Fruit fly (Drosophila melanogaster) whole organism, embryonic: ENCODE measurements around the gene Hexim.

Source experiments
- ATbp ChIP-seq: fragments of 200-800 bp; sonication (Bioruptor generic); optimal IDR thresholded peaks from 2 replicates; lab custom pipeline; 2017; ENCODE audit warnings: missing biosample characterization, mild to moderate bottlenecking, missing genetic modification characterization, missing genetic modification reagents
- Atf3 ChIP-seq: fragments of 200-800 bp; sonication (Bioruptor generic); optimal IDR thresholded peaks from 3 replicates; lab custom pipeline; 2016; ENCODE audit warnings: missing biosample characterization, missing genetic modification characterization
- Bteb2 ChIP-seq: fragments of 200-800 bp; sonication (Bioruptor generic); optimal IDR thresholded peaks from 2 replicates; lab custom pipeline; 2016; ENCODE audit warnings: missing biosample characterization, missing genetic modification characterization
- CG11398 ChIP-seq: fragments of 200-800 bp; sonication (Bioruptor generic); optimal IDR thresholded peaks from 2 replicates; lab custom pipeline; 2016; ENCODE audit warnings: missing biosample characterization, missing genetic modification characterization
- CG12071 ChIP-seq: fragments of 200-800 bp; sonication (Bioruptor generic); optimal IDR thresholded peaks from 3 replicates; lab custom pipeline; 2018; ENCODE audit warnings: missing biosample characterization, mild to moderate bottlenecking, missing genetic modification characterization
- CG12219 ChIP-seq: fragments of 200-800 bp; sonication (Bioruptor generic); optimal IDR thresholded peaks from 3 replicates; lab custom pipeline; 2018; ENCODE audit warnings: missing biosample characterization, mild to moderate bottlenecking, missing genetic modification characterization
- CG1233 ChIP-seq: fragments of 200-800 bp; sonication (Bioruptor generic); optimal IDR thresholded peaks from 4 replicates; lab custom pipeline; 2018; ENCODE audit warnings: missing biosample characterization, mild to moderate bottlenecking, missing genetic modification characterization
- CG14965 ChIP-seq: fragments of 200-800 bp; sonication (Bioruptor generic); optimal IDR thresholded peaks from 2 replicates; lab custom pipeline; 2016; ENCODE audit warnings: missing biosample characterization, missing genetic modification characterization, borderline replicate concordance
- CG1529 ChIP-seq: fragments of 200-800 bp; sonication (Bioruptor generic); optimal IDR thresholded peaks from 3 replicates; lab custom pipeline; 2018; ENCODE audit warnings: missing biosample characterization, missing genetic modification characterization
- CG16815 ChIP-seq: fragments of 200-800 bp; sonication (Bioruptor generic); optimal IDR thresholded peaks from 3 replicates; lab custom pipeline; 2017; ENCODE audit warnings: missing biosample characterization, mild to moderate bottlenecking, missing genetic modification characterization
- CG17359 ChIP-seq: fragments of 200-800 bp; sonication (Bioruptor generic); optimal IDR thresholded peaks from 3 replicates; lab custom pipeline; 2018; ENCODE audit warnings: missing biosample characterization, mild to moderate bottlenecking, missing genetic modification characterization, moderate library complexity
- CG17829 ChIP-seq: fragments of 200-800 bp; optimal IDR thresholded peaks from 2 replicates; lab custom pipeline; 2019; ENCODE audit warnings: missing biosample characterization, mild to moderate bottlenecking, missing genetic modification characterization, moderate library complexity
- CG2199 ChIP-seq: fragments of 200-800 bp; sonication (Bioruptor generic); IDR thresholded peaks from 3 replicates; pipeline ENCODE4 v1.3.6; 2022; ENCODE audit warnings: missing biosample characterization, missing genetic modification characterization
- CG2202 ChIP-seq: fragments of 200-800 bp; sonication (Bioruptor generic); optimal IDR thresholded peaks from 2 replicates; lab custom pipeline; 2018; ENCODE audit warnings: missing biosample characterization, mild to moderate bottlenecking, missing genetic modification characterization
- CG3163 ChIP-seq: fragments of 200-800 bp; sonication (Bioruptor generic); optimal IDR thresholded peaks from 3 replicates; lab custom pipeline; 2016; ENCODE audit warnings: missing biosample characterization, missing genetic modification characterization
- CG3281 ChIP-seq: fragments of 200-800 bp; sonication (Bioruptor generic); optimal IDR thresholded peaks from 3 replicates; lab custom pipeline; 2017; ENCODE audit warnings: missing biosample characterization, mild to moderate bottlenecking, missing genetic modification characterization
- CG3995 ChIP-seq: fragments of 200-800 bp; sonication (Bioruptor generic); optimal IDR thresholded peaks from 3 replicates; lab custom pipeline; 2016; ENCODE audit warnings: missing biosample characterization, missing genetic modification characterization
- CG4424 ChIP-seq: fragments of 200-800 bp; sonication (Bioruptor generic); optimal IDR thresholded peaks from 3 replicates; lab custom pipeline; 2016; ENCODE audit warnings: missing biosample characterization, missing genetic modification characterization
- CG7745 ChIP-seq: fragments of 200-800 bp; sonication (Bioruptor generic); optimal IDR thresholded peaks from 2 replicates; lab custom pipeline; 2018; ENCODE audit warnings: missing biosample characterization, mild to moderate bottlenecking, missing genetic modification characterization, moderate library complexity
- CG7928 ChIP-seq: fragments of 200-800 bp; sonication (Bioruptor generic); optimal IDR thresholded peaks from 2 replicates; lab custom pipeline; 2017; ENCODE audit warnings: missing biosample characterization, mild to moderate bottlenecking, missing genetic modification characterization
- CG7987 ChIP-seq: fragments of 200-800 bp; sonication (Bioruptor generic); optimal IDR thresholded peaks from 2 replicates; lab custom pipeline; 2018; ENCODE audit warnings: missing biosample characterization, mild to moderate bottlenecking, missing genetic modification characterization, moderate library complexity
- CG8089 ChIP-seq: fragments of 200-800 bp; sonication (Bioruptor generic); optimal IDR thresholded peaks from 3 replicates; lab custom pipeline; 2016; ENCODE audit warnings: missing biosample characterization, missing genetic modification characterization
- CG8290 ChIP-seq, 3 experiments: fragments of 200-800 bp; sonication (Bioruptor generic); optimal IDR thresholded peaks; 2 replicates each; lab custom pipeline; 2016 to 2019; ENCODE audit warnings: missing biosample characterization in 3 of 3, missing genetic modification characterization in 3 of 3, mild to moderate bottlenecking in 2 of 3, moderate library complexity in 1 of 3
- CG8478 ChIP-seq: fragments of >200 bp; optimal IDR thresholded peaks from 2 replicates; lab custom pipeline; 2018
- Deaf1 ChIP-seq: fragments of 200-800 bp; optimal IDR thresholded peaks from 3 replicates; lab custom pipeline; 2019; ENCODE audit warnings: missing biosample characterization, mild to moderate bottlenecking, missing genetic modification characterization, moderate library complexity
- Dll ChIP-seq: fragments of 200-800 bp; sonication (Bioruptor generic); IDR thresholded peaks from 4 replicates; pipeline ENCODE4 v1.3.6; 2022; ENCODE audit warnings: missing biosample characterization, missing genetic modification characterization; ENCODE audit not compliant: partially characterized antibody
- E2f2 ChIP-seq: fragments of 200-800 bp; sonication (Bioruptor generic); IDR thresholded peaks from 2 replicates; pipeline ENCODE4 v1.3.6; 2022; ENCODE audit warnings: missing biosample characterization, missing genetic modification characterization
- ERR ChIP-seq: fragments of 200-800 bp; sonication (Bioruptor generic); optimal IDR thresholded peaks from 2 replicates; lab custom pipeline; 2016; ENCODE audit warnings: missing biosample characterization, missing genetic modification characterization
- Fer2 ChIP-seq: fragments of 200-800 bp; sonication (Bioruptor generic); optimal IDR thresholded peaks from 2 replicates; lab custom pipeline; 2018; ENCODE audit warnings: missing biosample characterization, mild to moderate bottlenecking, missing genetic modification characterization, moderate library complexity
- MTF-1 ChIP-seq: fragments of 200-800 bp; sonication (Bioruptor generic); optimal IDR thresholded peaks from 2 replicates; lab custom pipeline; 2018; ENCODE audit warnings: missing biosample characterization, mild to moderate bottlenecking, missing genetic modification characterization, borderline replicate concordance
- Med ChIP-seq: fragments of 200-800 bp; sonication (Bioruptor generic); peaks from one replicate; lab custom pipeline; 2016; ENCODE audit warnings: missing biosample characterization, missing genetic modification characterization, mild to moderate bottlenecking, inconsistent platforms, moderate library complexity
- az2 ChIP-seq: fragments of 200-800 bp; sonication (Bioruptor generic); optimal IDR thresholded peaks from 3 replicates; lab custom pipeline; 2016; ENCODE audit warnings: missing biosample characterization, missing genetic modification characterization
- bab2 ChIP-seq: fragments of 200-800 bp; sonication (Bioruptor generic); optimal IDR thresholded peaks from 2 replicates; lab custom pipeline; 2016; ENCODE audit warnings: missing biosample characterization, missing genetic modification characterization
- bigmax ChIP-seq: fragments of 200-800 bp; sonication (Bioruptor generic); optimal IDR thresholded peaks from 2 replicates; lab custom pipeline; 2018; ENCODE audit warnings: missing biosample characterization, mild to moderate bottlenecking, missing genetic modification characterization
- bsh ChIP-seq, 2 experiments: fragments of 200-800 bp; sonication (Bioruptor generic); optimal IDR thresholded peaks; 2 replicates each; lab custom pipeline; 2017 to 2018; ENCODE audit warnings: mild to moderate bottlenecking in 2 of 2, missing biosample characterization in 2 of 2, missing genetic modification characterization in 2 of 2, moderate library complexity in 1 of 2
- dmrt99B ChIP-seq: fragments of 200-800 bp; sonication (Bioruptor generic); optimal IDR thresholded peaks from 2 replicates; lab custom pipeline; 2018; ENCODE audit warnings: missing biosample characterization, mild to moderate bottlenecking, missing genetic modification characterization, moderate library complexity
- esg ChIP-seq: fragments of 200-800 bp; sonication (Bioruptor generic); conservative IDR thresholded peaks from 2 replicates; pipeline ENCODE4 v1.3.6; 2022; ENCODE audit warnings: missing biosample characterization, missing genetic modification characterization
- ftz-f1 ChIP-seq: fragments of 200-800 bp; sonication (Bioruptor generic); optimal IDR thresholded peaks from 2 replicates; lab custom pipeline; 2016; ENCODE audit warnings: missing biosample characterization, missing genetic modification characterization
- gfzf ChIP-seq: fragments of 200-800 bp; sonication (Bioruptor generic); optimal IDR thresholded peaks from 2 replicates; lab custom pipeline; 2016; ENCODE audit warnings: missing biosample characterization, mild to moderate bottlenecking, missing genetic modification characterization, moderate library complexity
- kah ChIP-seq: fragments of 200-800 bp; sonication (Bioruptor generic); optimal IDR thresholded peaks from 2 replicates; lab custom pipeline; 2018; ENCODE audit warnings: missing biosample characterization, mild to moderate bottlenecking, missing genetic modification characterization
- mam ChIP-seq: fragments of 200-800 bp; sonication (Bioruptor generic); optimal IDR thresholded peaks from 3 replicates; lab custom pipeline; 2016; ENCODE audit warnings: missing biosample characterization, missing genetic modification characterization
- nom ChIP-seq: fragments of 200-800 bp; sonication (Bioruptor generic); optimal IDR thresholded peaks from 2 replicates; lab custom pipeline; 2017; ENCODE audit warnings: missing biosample characterization, missing genetic modification characterization, mild to moderate bottlenecking, moderate library complexity, missing genetic modification reagents
- pb ChIP-seq: fragments of 200-800 bp; sonication (Bioruptor generic); optimal IDR thresholded peaks from 3 replicates; lab custom pipeline; 2016; ENCODE audit warnings: missing biosample characterization, missing genetic modification characterization
- psq ChIP-seq: fragments of 200-800 bp; sonication (Bioruptor generic); optimal IDR thresholded peaks from 2 replicates; lab custom pipeline; 2017; ENCODE audit warnings: missing biosample characterization, missing genetic modification characterization
- repo ChIP-seq: fragments of 200-800 bp; sonication (Bioruptor generic); optimal IDR thresholded peaks from 2 replicates; lab custom pipeline; 2016; ENCODE audit warnings: missing biosample characterization, missing genetic modification characterization
- sd ChIP-seq: fragments of 200-800 bp; sonication (Bioruptor generic); optimal IDR thresholded peaks from 3 replicates; lab custom pipeline; 2018; ENCODE audit warnings: missing biosample characterization, mild to moderate bottlenecking, missing genetic modification characterization, moderate library complexity
- so ChIP-seq: fragments of 200-800 bp; sonication (Bioruptor generic); IDR thresholded peaks from 3 replicates; pipeline ENCODE4 v1.3.6; 2022; ENCODE audit warnings: missing biosample characterization, missing genetic modification characterization
- sug ChIP-seq: fragments of 200-800 bp; optimal IDR thresholded peaks from 2 replicates; lab custom pipeline; 2019; ENCODE audit warnings: missing biosample characterization, mild to moderate bottlenecking, missing genetic modification characterization, moderate library complexity
- vfl ChIP-seq: fragments of 200-800 bp; sonication (Bioruptor generic); optimal IDR thresholded peaks from 2 replicates; lab custom pipeline; 2016; ENCODE audit warnings: missing biosample characterization, missing genetic modification characterization
- zen ChIP-seq: fragments of 200-800 bp; sonication (Bioruptor generic); optimal IDR thresholded peaks from 3 replicates; lab custom pipeline; 2018; ENCODE audit warnings: missing biosample characterization, mild to moderate bottlenecking, missing genetic modification characterization, moderate library complexity

Hexim gene

dm6 chr3R:14696949-14697513, 37.8 kb downstream of the Hexim start, which contains the start of gene Meltrin (continued):
- TF ChIP-seq CG7928, result no peak
- peak; percentile 77 for TF ChIP-seq CG17829 (tag; lab: Kevin White, UChicago)
- no peak for TF ChIP-seq CG3995 (GFP tag; lab: Kevin White, UChicago)
- no peak for TF ChIP-seq CG16815 (GFP tag; lab: Kevin White, UChicago)
- peak; percentile 18 for TF ChIP-seq zen
- TF ChIP-seq MTF-1 (GFP tag; lab: Kevin White, UChicago), result peak; percentile 79
- TF ChIP-seq mam, result peak; percentile 49
- peak; percentile 78 for TF ChIP-seq Deaf1 (tag; lab: Kevin White, UChicago)
- TF ChIP-seq CG7745, result peak; percentile 64
- no peak for TF ChIP-seq esg
- TF ChIP-seq CG2199 (GFP tag; lab: Robert Waterston, UW), result no peak
- TF ChIP-seq ATbp (GFP tag; lab: Kevin White, UChicago), result peak; percentile 18
- TF ChIP-seq CG11398, result peak; percentile 71
- no peak for TF ChIP-seq Fer2
- peak; percentile 36 for TF ChIP-seq CG8089 (GFP tag; lab: Kevin White, UChicago)
- TF ChIP-seq bab2 (GFP tag; lab: Kevin White, UChicago), result peak; percentile 3
- TF ChIP-seq Dll (GFP tag; lab: Robert Waterston, UW), result no peak
- peak; percentile 13 for TF ChIP-seq CG1529
- TF ChIP-seq pb (GFP tag; lab: Kevin White, UChicago), result peak; percentile 62
- TF ChIP-seq CG2202 (tag; lab: Kevin White, UChicago), result peak; percentile 47
- peak; percentile 32 for TF ChIP-seq az2 (GFP tag; lab: Kevin White, UChicago)
- TF ChIP-seq CG8478 (lab: Kevin White, UChicago), result no peak
- TF ChIP-seq ERR (GFP tag; lab: Kevin White, UChicago), result peak; percentile 69
- peak; percentile 61 for TF ChIP-seq ftz-f1
- peak; percentile 25 for TF ChIP-seq psq
- peak; percentile 51 for TF ChIP-seq CG3281 (GFP tag; lab: Kevin White, UChicago)
- peak; percentile 70 for TF ChIP-seq sug
- TF ChIP-seq CG14965 (GFP tag; lab: Kevin White, UChicago), result no peak
- peak; percentile 73 for TF ChIP-seq CG7987
- TF ChIP-seq so (GFP tag; lab: Robert Waterston, UW), result no peak
- TF ChIP-seq repo (GFP tag; lab: Kevin White, UChicago), result peak; percentile 56
- peak; percentile 70 for TF ChIP-seq CG12071
- TF ChIP-seq CG8290 (GFP tag; optimal IDR thresholded peaks at IDR 0.05; lab: Kevin White, UChicago), result peak; percentile 79
- peak; percentile 60 to 91 for TF ChIP-seq CG8290 (tag; optimal IDR thresholded peaks at IDR 0.05; lab: Kevin White, UChicago)
- peak; percentile 44 for TF ChIP-seq CG12219 (GFP tag; lab: Kevin White, UChicago)
- TF ChIP-seq CG4424 (GFP tag; lab: Kevin White, UChicago), result peak; percentile 32
- peak; percentile 97 for TF ChIP-seq gfzf
- peak; percentile 53 for TF ChIP-seq CG17359
- peak; percentile 94 for TF ChIP-seq Med (GFP tag; lab: Kevin White, UChicago)
- TF ChIP-seq CG1233 (GFP tag; lab: Kevin White, UChicago), result peak; percentile 57
- TF ChIP-seq Bteb2 (GFP tag; lab: Kevin White, UChicago), result peak; percentile 33
- TF ChIP-seq bigmax (GFP tag; lab: Kevin White, UChicago), result peak; percentile 13
- TF ChIP-seq bsh (GFP tag; optimal IDR thresholded peaks at IDR 0.05; lab: Kevin White, UChicago), result peak; percentile 39 to 56
- peak; percentile 75 for TF ChIP-seq nom
- no peak for TF ChIP-seq E2f2 (GFP tag; lab: Robert Waterston, UW)
- peak; percentile 81 for TF ChIP-seq CG3163 (GFP tag; lab: Kevin White, UChicago)
- TF ChIP-seq Atf3 (GFP tag; lab: Kevin White, UChicago), result peak; percentile 27
- peak; percentile 35 for TF ChIP-seq kah
- TF ChIP-seq dmrt99B (tag; lab: Kevin White, UChicago), result peak; percentile 41
- peak; percentile 54 for TF ChIP-seq vfl
- TF ChIP-seq sd (tag; lab: Kevin White, UChicago), result peak; percentile 95
